Worm (Caenorhabditis elegans): ENCODE results near the gene ptp-2.

DNA sequence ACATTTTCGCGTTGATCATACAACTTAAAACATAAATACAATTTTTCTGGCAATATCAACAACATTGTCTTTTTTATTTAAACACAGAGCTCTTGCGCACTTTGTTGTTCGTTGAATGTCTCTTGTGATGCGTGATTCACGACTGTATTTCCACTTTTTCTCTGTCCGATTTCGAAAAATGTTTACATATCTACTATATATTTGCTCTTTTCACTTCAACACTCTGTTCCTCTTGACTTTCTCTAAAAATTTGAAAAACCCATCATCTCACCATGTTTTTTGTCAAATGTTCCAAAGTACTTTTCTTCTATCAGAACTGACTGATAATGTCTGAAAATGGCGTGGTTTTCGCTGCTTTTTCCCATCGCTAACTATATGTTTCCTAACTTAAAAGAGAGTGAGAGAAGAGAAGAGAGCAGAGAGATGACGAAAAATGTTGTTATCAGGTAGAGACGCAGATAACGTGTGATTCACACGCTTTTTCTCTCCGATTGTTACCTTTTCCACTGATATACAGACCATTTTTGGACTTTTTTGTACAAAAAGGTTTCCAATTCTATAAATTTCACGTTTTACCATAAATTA is 6.4 kb upstream of the ptp-2 start:
- TF ChIP-seq unc-62 (GFP tag; optimal IDR thresholded peaks at IDR 0.05) = no peak
- TF ChIP-seq elt-2 (tag; optimal IDR thresholded peaks at IDR 0.05) = peak; percentile 71
- no peak for TF ChIP-seq ama-1 (optimal IDR thresholded peaks at IDR 0.05)
- no peak for TF ChIP-seq alr-1 (tag; optimal IDR thresholded peaks at IDR 0.05; ENCODE audit: borderline replicate concordance)
- no peak for TF ChIP-seq zag-1 (tag; optimal IDR thresholded peaks at IDR 0.05)
- TF ChIP-seq mab-9 (GFP tag; IDR thresholded peaks at IDR 0.05) = no peak
- peak; percentile 54 for TF ChIP-seq nhr-77 (tag; optimal IDR thresholded peaks at IDR 0.05)
- TF ChIP-seq mep-1 (tag; optimal IDR thresholded peaks at IDR 0.05) = peak; percentile 11
- no peak for TF ChIP-seq tbx-2 (tag; optimal IDR thresholded peaks at IDR 0.05)
- no peak for TF ChIP-seq snpc-4 (tag; optimal IDR thresholded peaks at IDR 0.05)
- TF ChIP-seq nhr-90 (tag; optimal IDR thresholded peaks at IDR 0.05; ENCODE audit: poor library complexity) = no peak
- no peak for TF ChIP-seq zip-4 (GFP tag; optimal IDR thresholded peaks at IDR 0.05)
- peak in 1 of 2 experiments; percentile 36 for TF ChIP-seq lin-35 (GFP tag; optimal IDR thresholded peaks at IDR 0.05)
- TF ChIP-seq fkh-8 (tag; optimal IDR thresholded peaks at IDR 0.05) = no peak

Measured in whole organism, L1 larva.